Fruit fly (Drosophila melanogaster) whole organism, embryonic: ENCODE results near the gene TBC1d7.
A peak's percentile ranks its signal among the peaks of the same experiment; 100 is the strongest.

ENCODE experiments used
- BEAF-32 ChIP-seq: fragments of 200-800 bp; sonication (Bioruptor generic); optimal IDR thresholded peaks from 3 replicates; lab custom pipeline; 2017; ENCODE audit warnings: missing biosample characterization, missing genetic modification characterization, mild to moderate bottlenecking, moderate library complexity, missing genetic modification reagents
- CG10565 ChIP-seq: fragments of 200-800 bp; sonication (Bioruptor generic); optimal IDR thresholded peaks from 3 replicates; lab custom pipeline; 2016; ENCODE audit warnings: missing biosample characterization, mild to moderate bottlenecking, missing genetic modification characterization
- CG12744 ChIP-seq: fragments of 200-800 bp; sonication (Bioruptor generic); optimal IDR thresholded peaks from 2 replicates; lab custom pipeline; 2016; ENCODE audit warnings: missing biosample characterization, missing genetic modification characterization
- CG13123 ChIP-seq: fragments of 200-800 bp; sonication (Bioruptor generic); optimal IDR thresholded peaks from 2 replicates; lab custom pipeline; 2016; ENCODE audit warnings: missing biosample characterization, missing genetic modification characterization
- CG16779 ChIP-seq: fragments of 200-800 bp; sonication (Bioruptor generic); IDR thresholded peaks from 2 replicates; pipeline ENCODE4 v1.3.6; 2022; ENCODE audit warnings: missing biosample characterization, missing genetic modification characterization
- CG30020 ChIP-seq: fragments of 200-800 bp; optimal IDR thresholded peaks from 2 replicates; lab custom pipeline; 2019; ENCODE audit warnings: missing biosample characterization, mild to moderate bottlenecking, missing genetic modification characterization, moderate library complexity
- CG33213 ChIP-seq: fragments of 200-800 bp; sonication (Bioruptor generic); optimal IDR thresholded peaks from 3 replicates; lab custom pipeline; 2016; ENCODE audit warnings: missing biosample characterization, missing genetic modification characterization
- CG3847 ChIP-seq: fragments of 200-800 bp; sonication (Bioruptor generic); IDR thresholded peaks from 2 replicates; pipeline ENCODE4 v1.3.6; 2022; ENCODE audit warnings: missing biosample characterization, missing genetic modification characterization
- CG5953 ChIP-seq: fragments of 200-800 bp; sonication (Bioruptor generic); IDR thresholded peaks from 2 replicates; pipeline ENCODE4 v1.3.6; 2022; ENCODE audit warnings: missing biosample characterization, missing genetic modification characterization
- CG6272 ChIP-seq: fragments of 200-800 bp; sonication (Bioruptor generic); IDR thresholded peaks from 2 replicates; pipeline ENCODE4 v1.3.6; 2022; ENCODE audit warnings: missing biosample characterization, missing genetic modification characterization
- CG7372 ChIP-seq: fragments of 200-800 bp; sonication (Bioruptor generic); IDR thresholded peaks from 2 replicates; pipeline ENCODE4 v1.3.6; 2022; ENCODE audit warnings: missing biosample characterization, missing genetic modification characterization
- CG7745 ChIP-seq: fragments of 200-800 bp; sonication (Bioruptor generic); optimal IDR thresholded peaks from 2 replicates; lab custom pipeline; 2018; ENCODE audit warnings: missing biosample characterization, mild to moderate bottlenecking, missing genetic modification characterization, moderate library complexity
- CG7839 ChIP-seq: fragments of 200-800 bp; sonication (Bioruptor generic); optimal IDR thresholded peaks from 3 replicates; lab custom pipeline; 2018; ENCODE audit warnings: missing biosample characterization, mild to moderate bottlenecking, missing genetic modification characterization, moderate library complexity
- CG9437 ChIP-seq: fragments of 200-800 bp; sonication (Bioruptor generic); optimal IDR thresholded peaks from 2 replicates; lab custom pipeline; 2018; ENCODE audit warnings: missing biosample characterization, mild to moderate bottlenecking, missing genetic modification characterization
- CG9609 ChIP-seq: fragments of 200-800 bp; sonication (Bioruptor generic); optimal IDR thresholded peaks from 3 replicates; lab custom pipeline; 2016; ENCODE audit warnings: missing biosample characterization, missing genetic modification characterization
- CG9876 ChIP-seq: fragments of 200-800 bp; sonication (Bioruptor generic); optimal IDR thresholded peaks from 2 replicates; lab custom pipeline; 2016; ENCODE audit warnings: missing biosample characterization, missing genetic modification characterization
- CTCF ChIP-seq: fragments of 200-800 bp; sonication (Bioruptor generic); optimal IDR thresholded peaks from 2 replicates; lab custom pipeline; 2017; ENCODE audit warnings: missing biosample characterization, mild to moderate bottlenecking, missing genetic modification characterization, moderate library complexity
- D19A ChIP-seq: fragments of 200-800 bp; optimal IDR thresholded peaks from 3 replicates; lab custom pipeline; 2019; ENCODE audit warnings: missing biosample characterization, mild to moderate bottlenecking, missing genetic modification characterization, moderate library complexity
- Dfd ChIP-seq, 2 experiments: fragments of >200 bp; optimal IDR thresholded peaks; 2 replicates each; lab custom pipeline; 2017; ENCODE audit warnings: missing biosample characterization in 2 of 2, missing genetic modification characterization in 2 of 2
- Dip2 ChIP-seq: fragments of 200-800 bp; sonication (Bioruptor generic); IDR thresholded peaks from 2 replicates; pipeline ENCODE4 v1.3.6; 2022; ENCODE audit warnings: missing biosample characterization, missing genetic modification characterization
- E2f2 ChIP-seq: fragments of 200-800 bp; sonication (Bioruptor generic); IDR thresholded peaks from 2 replicates; pipeline ENCODE4 v1.3.6; 2022; ENCODE audit warnings: missing biosample characterization, missing genetic modification characterization
- H15 ChIP-seq: fragments of 200-800 bp; sonication (Bioruptor generic); IDR thresholded peaks from 3 replicates; pipeline ENCODE4 v1.3.6; 2022; ENCODE audit warnings: missing biosample characterization, missing genetic modification characterization
- HLH3B ChIP-seq: fragments of 200-800 bp; sonication (Bioruptor generic); IDR thresholded peaks from 2 replicates; pipeline ENCODE4 v1.3.6; 2022; ENCODE audit warnings: missing biosample characterization, missing genetic modification characterization
- HmgZ ChIP-seq: fragments of 200-800 bp; sonication (Bioruptor generic); optimal IDR thresholded peaks from 2 replicates; lab custom pipeline; 2018; ENCODE audit warnings: missing biosample characterization, mild to moderate bottlenecking, missing genetic modification characterization
- Hmx ChIP-seq: fragments of 200-800 bp; sonication (Bioruptor generic); optimal IDR thresholded peaks from 2 replicates; lab custom pipeline; 2016; ENCODE audit warnings: missing biosample characterization, missing genetic modification characterization
- Hr51 ChIP-seq, 2 experiments: fragments of 200-800 bp; sonication (Bioruptor generic); optimal IDR thresholded peaks; 2 replicates in 1 of 2; 3 replicates in 1 of 2; lab custom pipeline; 2016 to 2018; ENCODE audit warnings: missing biosample characterization in 2 of 2, missing genetic modification characterization in 2 of 2, mild to moderate bottlenecking in 1 of 2, moderate library complexity in 1 of 2
- Meics ChIP-seq: fragments of 200-800 bp; sonication (Bioruptor generic); optimal IDR thresholded peaks from 2 replicates; lab custom pipeline; 2017; ENCODE audit warnings: missing biosample characterization, mild to moderate bottlenecking, missing genetic modification characterization
- Oli ChIP-seq: fragments of 200-800 bp; sonication (Bioruptor generic); optimal IDR thresholded peaks from 2 replicates; lab custom pipeline; 2018; ENCODE audit warnings: missing biosample characterization, mild to moderate bottlenecking, missing genetic modification characterization, moderate library complexity
- PHDP ChIP-seq: fragments of 200-800 bp; sonication (Bioruptor generic); optimal IDR thresholded peaks from 3 replicates; lab custom pipeline; 2018; ENCODE audit warnings: missing biosample characterization, mild to moderate bottlenecking, missing genetic modification characterization, moderate library complexity
- ara ChIP-seq: fragments of 200-800 bp; sonication (Bioruptor generic); IDR thresholded peaks from 2 replicates; pipeline ENCODE4 v1.3.6; 2022; ENCODE audit warnings: missing biosample characterization, missing genetic modification characterization
- bigmax ChIP-seq: fragments of 200-800 bp; sonication (Bioruptor generic); optimal IDR thresholded peaks from 2 replicates; lab custom pipeline; 2018; ENCODE audit warnings: missing biosample characterization, mild to moderate bottlenecking, missing genetic modification characterization
- cas ChIP-seq: fragments of 200-800 bp; sonication (Bioruptor generic); IDR thresholded peaks from 2 replicates; pipeline ENCODE4 v1.3.6; 2022; ENCODE audit warnings: missing biosample characterization, missing genetic modification characterization
- chif ChIP-seq, 2 experiments: fragments of 200-800 bp; sonication (Bioruptor generic); optimal IDR thresholded peaks; 3 replicates each; lab custom pipeline; 2016; ENCODE audit warnings: missing biosample characterization in 2 of 2, missing genetic modification characterization in 2 of 2
- corto ChIP-seq: fragments of 200-800 bp; sonication (Bioruptor generic); optimal IDR thresholded peaks from 2 replicates; lab custom pipeline; 2016; ENCODE audit warnings: missing biosample characterization, mild to moderate bottlenecking, missing genetic modification characterization, moderate library complexity
- dati ChIP-seq: fragments of 200-800 bp; sonication (Bioruptor generic); IDR thresholded peaks from 2 replicates; pipeline ENCODE4 v1.3.6; 2022; ENCODE audit warnings: missing biosample characterization, missing genetic modification characterization
- dmrt11E ChIP-seq: fragments of 200-800 bp; sonication (Bioruptor generic); optimal IDR thresholded peaks from 3 replicates; lab custom pipeline; 2018; ENCODE audit warnings: missing biosample characterization, mild to moderate bottlenecking, missing genetic modification characterization, moderate library complexity
- fd96Cb ChIP-seq: fragments of 200-800 bp; sonication (Bioruptor generic); optimal IDR thresholded peaks from 2 replicates; lab custom pipeline; 2018; ENCODE audit warnings: missing biosample characterization, mild to moderate bottlenecking, missing genetic modification characterization, moderate library complexity
- gce ChIP-seq: fragments of 200-800 bp; sonication (Bioruptor generic); IDR thresholded peaks from 3 replicates; pipeline ENCODE4 v1.3.6; 2022; ENCODE audit warnings: missing biosample characterization, missing genetic modification characterization
- ken ChIP-seq: fragments of 200-800 bp; sonication (Bioruptor generic); IDR thresholded peaks from 3 replicates; pipeline ENCODE4 v1.3.6; 2022; ENCODE audit warnings: missing biosample characterization, missing genetic modification characterization
- nerfin-1 ChIP-seq: fragments of 200-800 bp; sonication (Bioruptor generic); optimal IDR thresholded peaks from 3 replicates; lab custom pipeline; 2019; ENCODE audit warnings: missing biosample characterization, mild to moderate bottlenecking, missing genetic modification characterization, moderate library complexity
- odd ChIP-seq: fragments of 200-800 bp; sonication (Bioruptor generic); optimal IDR thresholded peaks from 2 replicates; lab custom pipeline; 2017; ENCODE audit warnings: missing biosample characterization, mild to moderate bottlenecking, missing genetic modification characterization
- onecut ChIP-seq: fragments of 200-800 bp; sonication (Bioruptor generic); IDR thresholded peaks from 2 replicates; pipeline ENCODE4 v1.3.6; 2022; ENCODE audit warnings: missing biosample characterization, missing genetic modification characterization
- pan ChIP-seq, 4 experiments: fragments of >200 bp in 3 of 4; fragments of 200-800 bp in 1 of 4; sonication (Bioruptor generic) in 1 of 4; optimal IDR thresholded peaks in 3 of 4; IDR thresholded peaks in 1 of 4; 2 replicates each; pipeline versions ENCODE4 v1.3.6 to Lab custom; 2017 to 2022; ENCODE audit warnings: missing biosample characterization in 2 of 4, missing genetic modification characterization in 2 of 4, mixed read lengths in 1 of 4
- pho ChIP-seq: fragments of 200-800 bp; sonication (Bioruptor generic); optimal IDR thresholded peaks from 2 replicates; lab custom pipeline; 2016; ENCODE audit warnings: missing biosample characterization, missing genetic modification characterization
- prd ChIP-seq, 3 experiments: fragments of >200 bp in 2 of 3; fragments of 200-800 bp in 1 of 3; sonication (Bioruptor generic) in 1 of 3; optimal IDR thresholded peaks in 2 of 3; IDR thresholded peaks in 1 of 3; 2 replicates in 2 of 3; 3 replicates in 1 of 3; pipeline versions ENCODE4 v1.3.6 to Lab custom; 2017 to 2022; ENCODE audit warnings: missing biosample characterization in 1 of 3, missing genetic modification characterization in 1 of 3
- repo ChIP-seq: fragments of 200-800 bp; sonication (Bioruptor generic); optimal IDR thresholded peaks from 2 replicates; lab custom pipeline; 2016; ENCODE audit warnings: missing biosample characterization, missing genetic modification characterization
- ro ChIP-seq: fragments of 200-800 bp; sonication (Bioruptor generic); IDR thresholded peaks from 2 replicates; pipeline ENCODE4 v1.3.6; 2022; ENCODE audit warnings: missing biosample characterization, missing genetic modification characterization
- sqz ChIP-seq: fragments of 200-800 bp; sonication (Bioruptor generic); optimal IDR thresholded peaks from 3 replicates; lab custom pipeline; 2018; ENCODE audit warnings: missing biosample characterization, mild to moderate bottlenecking, missing genetic modification characterization
- tup ChIP-seq: fragments of 200-800 bp; sonication (Bioruptor generic); optimal IDR thresholded peaks from 2 replicates; lab custom pipeline; 2016; ENCODE audit warnings: missing biosample characterization, mild to moderate bottlenecking, missing genetic modification characterization, moderate library complexity
- tx ChIP-seq: fragments of 200-800 bp; sonication (Bioruptor generic); optimal IDR thresholded peaks from 2 replicates; lab custom pipeline; 2016; ENCODE audit warnings: missing biosample characterization, missing genetic modification characterization
- vvl ChIP-seq: fragments of 200-800 bp; sonication (Bioruptor generic); IDR thresholded peaks from 2 replicates; pipeline ENCODE4 v1.3.6; 2022; ENCODE audit warnings: missing biosample characterization, missing genetic modification characterization
- zf30C ChIP-seq: fragments of 200-800 bp; sonication (Bioruptor generic); optimal IDR thresholded peaks from 3 replicates; lab custom pipeline; 2018; ENCODE audit warnings: missing biosample characterization, mild to moderate bottlenecking, missing genetic modification characterization

TBC1d7 gene

DNA sequence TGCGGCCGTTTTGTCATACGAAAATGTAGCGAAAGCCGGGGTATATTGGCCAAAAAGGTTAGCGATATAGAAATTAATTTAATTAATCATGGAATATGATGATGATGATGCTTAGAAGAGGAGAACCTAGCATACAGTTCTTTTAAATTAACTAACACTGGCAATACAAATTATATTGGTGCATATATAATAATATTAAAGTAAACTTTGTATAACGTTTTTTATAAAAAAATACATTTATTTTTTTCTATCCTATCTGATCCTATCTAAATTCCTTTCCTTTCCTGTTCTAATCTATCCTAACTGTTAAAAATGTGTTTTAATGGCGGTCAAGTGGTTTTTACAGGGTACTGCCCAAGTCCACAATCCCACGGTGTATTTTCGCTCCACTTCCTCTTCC is 44.4 kb downstream of the TBC1d7 start (continued):
- TF ChIP-seq dmrt11E (tag; lab: Kevin White, UChicago) (no peak), H15 (0 out of 3 replicates have a peak, but pooled peaks have one; percentile 26), CG16779 (no peak), repo (no peak), ara (GFP tag; lab: Robert Waterston, UW) (no peak), CG12744 (GFP tag; lab: Kevin White, UChicago) (no peak), sqz (GFP tag; lab: Kevin White, UChicago) (no peak), CG9609 (GFP tag; lab: Kevin White, UChicago) (no peak), CG3847 (GFP tag; lab: Robert Waterston, UW) (no peak), HmgZ (no peak), corto (GFP tag; lab: Kevin White, UChicago) (no peak), E2f2 (GFP tag; lab: Robert Waterston, UW) (no peak), CG30020 (tag; lab: Kevin White, UChicago) (no peak), HLH3B (GFP tag; lab: Robert Waterston, UW) (no peak), pho (no peak), nerfin-1 (tag; lab: Kevin White, UChicago) (no peak), Hmx (no peak), CG7372 (no peak), vvl (GFP tag; lab: Robert Waterston, UW) (no peak), CG10565 (no peak), tx (GFP tag; lab: Kevin White, UChicago) (no peak), CG7745 (no peak), zf30C (GFP tag; lab: Kevin White, UChicago) (no peak), CTCF (GFP tag; lab: Kevin White, UChicago) (no peak), Hr51 (GFP tag; optimal IDR thresholded peaks at IDR 0.05; lab: Kevin White, UChicago) (peak in 1 of 2 experiments; percentile 74), pan (optimal IDR thresholded peaks at IDR 0.05; lab: Kevin White, UChicago) (no peak), pan (GFP tag; optimal IDR thresholded peaks at IDR 0.05 in 1 of 2, IDR thresholded peaks at IDR 0.05 in 1 of 2) (no peak), CG7839 (tag; lab: Kevin White, UChicago) (peak; percentile 50), Meics (GFP tag; lab: Kevin White, UChicago) (peak; percentile 18), CG33213 (GFP tag; lab: Kevin White, UChicago) (no peak), fd96Cb (tag; lab: Kevin White, UChicago) (peak; percentile 24), CG13123 (GFP tag; lab: Kevin White, UChicago) (no peak), PHDP (peak; percentile 36), BEAF-32 (GFP tag; lab: Kevin White, UChicago) (no peak), prd (optimal IDR thresholded peaks at IDR 0.05; lab: Kevin White, UChicago) (no peak), prd (GFP tag; IDR thresholded peaks at IDR 0.05; lab: Robert Waterston, UW) (0 out of 3 replicates have a peak, but pooled peaks have one; percentile 20), Oli (tag; lab: Kevin White, UChicago) (peak; percentile 72), gce (GFP tag; lab: Robert Waterston, UW) (no peak), D19A (tag; lab: Kevin White, UChicago) (no peak), Dfd (GFP tag; optimal IDR thresholded peaks at IDR 0.05; lab: Kevin White, UChicago) (no peak), cas (no peak), CG9437 (GFP tag; lab: Kevin White, UChicago) (peak; percentile 51), CG6272 (no peak), odd (GFP tag; lab: Kevin White, UChicago) (peak; percentile 10), ken (GFP tag; lab: Robert Waterston, UW) (no peak), CG9876 (GFP tag; lab: Kevin White, UChicago) (no peak), CG5953 (GFP tag; lab: Robert Waterston, UW) (no peak), bigmax (GFP tag; lab: Kevin White, UChicago) (no peak), Dip2 (no peak), ro (GFP tag; lab: Robert Waterston, UW) (no peak), tup (GFP tag; lab: Kevin White, UChicago) (no peak), onecut (GFP tag; lab: Robert Waterston, UW) (no peak), dati (no peak), chif (GFP tag; optimal IDR thresholded peaks at IDR 0.05; lab: Kevin White, UChicago) (no peak)
